Worm (Caenorhabditis elegans) whole organism, midembryonic: ENCODE results near the gene srh-1.

ENCODE experiments used
- T22C8.4 ChIP-seq: fragments of 200-800 bp; sonication (Bioruptor generic); IDR thresholded peaks from 2 replicates; pipeline ENCODE4 v1.3.6; 2022; ENCODE audit warnings: missing genetic modification characterization, missing compliant biosample characterization
- cog-1 ChIP-seq: sonication (generic microtip); optimal IDR thresholded peaks from 2 replicates; lab custom pipeline; 2016; ENCODE audit warnings: missing genetic modification characterization, missing compliant biosample characterization
- flt-1 ChIP-seq: fragments of 200-800 bp; sonication (Bioruptor generic); IDR thresholded peaks from 2 replicates; pipeline ENCODE4 v1.3.6; 2022; ENCODE audit warnings: missing genetic modification characterization, missing compliant biosample characterization
- klf-2 ChIP-seq: fragments of 200-800 bp; sonication (Bioruptor generic); conservative IDR thresholded peaks from 2 replicates; pipeline ENCODE4 v1.3.6; 2022; ENCODE audit warnings: missing genetic modification reagents, missing genetic modification characterization, missing compliant biosample characterization
- med-1 ChIP-seq: sonication (generic microtip); optimal IDR thresholded peaks from 2 replicates; lab custom pipeline; 2017; ENCODE audit warnings: missing genetic modification characterization, mild to moderate bottlenecking, missing compliant biosample characterization, antibody characterized with exemption, missing genetic modification reagents; ENCODE audit not compliant: insufficient read depth
- ref-1 ChIP-seq: fragments of 200-800 bp; sonication (Bioruptor generic); conservative IDR thresholded peaks from 2 replicates; pipeline ENCODE4 v1.3.6; 2022; ENCODE audit warnings: missing genetic modification reagents, missing genetic modification characterization, missing compliant biosample characterization
- tab-1 ChIP-seq: fragments of 200-800 bp; sonication (Bioruptor generic); IDR thresholded peaks from 2 replicates; pipeline ENCODE4 v1.3.6; 2022; ENCODE audit warnings: missing genetic modification characterization, missing compliant biosample characterization
- ztf-23 ChIP-seq: fragments of 200-800 bp; sonication (Bioruptor generic); IDR thresholded peaks from 2 replicates; pipeline ENCODE4 v1.3.6; 2022; ENCODE audit warnings: missing genetic modification reagents, missing genetic modification characterization, missing compliant biosample characterization

DNA sequence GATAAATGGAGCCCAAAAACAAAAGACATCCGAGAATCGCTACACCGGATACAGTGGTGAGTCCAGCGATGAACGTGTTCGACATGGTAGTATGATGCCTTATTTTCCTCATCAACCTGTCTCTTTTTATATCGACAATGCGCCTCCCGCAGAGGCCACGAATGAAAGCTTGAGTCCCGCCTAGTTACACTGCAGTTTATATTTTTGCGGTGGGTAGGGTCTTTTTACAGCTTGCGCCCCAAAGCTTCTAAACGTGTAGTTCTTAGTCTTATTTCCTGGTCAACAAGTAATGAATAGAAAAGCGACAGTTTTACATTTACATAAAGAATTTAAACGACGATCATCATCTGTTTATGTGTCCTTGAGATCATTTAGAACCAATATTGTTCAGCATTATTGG lies 35.4 kb upstream of the srh-1 start, which contains the start of gene col-156:
- TF ChIP-seq ztf-23 (GFP tag; lab: Robert Waterston, UW) (no peak), med-1 (GFP tag; lab: Kevin White, UChicago) (no peak), cog-1 (tag; lab: Kevin White, UChicago) (no peak), T22C8.4 (GFP tag; lab: Robert Waterston, UW) (no peak), flt-1 (no peak), ref-1 (GFP tag; lab: Robert Waterston, UW) (no peak), klf-2 (GFP tag; lab: Robert Waterston, UW) (no peak), tab-1 (GFP tag; lab: Robert Waterston, UW) (no peak)
